Fruit fly (Drosophila melanogaster) S2 (cell line): ENCODE data around the gene sty.

Experiments
- CG8478 ChIP-seq: fragments of >200 bp; optimal IDR thresholded peaks from 2 replicates; lab custom pipeline; 2018
- CTCF ChIP-seq, 2 experiments: fragments of >200 bp; optimal IDR thresholded peaks; 2 replicates each; lab custom pipeline; 2018

The sty gene

dm6 chr3L:3424846-3425245 lies at the start of gene sty:
Gene sty, minus strand, starts transcription at chr3L:3424935.
- TF ChIP-seq CTCF (optimal IDR thresholded peaks at IDR 0.05; lab: Kevin White, UChicago), result no peak
- TF ChIP-seq CG8478 (lab: Kevin White, UChicago), result no peak

DNA sequence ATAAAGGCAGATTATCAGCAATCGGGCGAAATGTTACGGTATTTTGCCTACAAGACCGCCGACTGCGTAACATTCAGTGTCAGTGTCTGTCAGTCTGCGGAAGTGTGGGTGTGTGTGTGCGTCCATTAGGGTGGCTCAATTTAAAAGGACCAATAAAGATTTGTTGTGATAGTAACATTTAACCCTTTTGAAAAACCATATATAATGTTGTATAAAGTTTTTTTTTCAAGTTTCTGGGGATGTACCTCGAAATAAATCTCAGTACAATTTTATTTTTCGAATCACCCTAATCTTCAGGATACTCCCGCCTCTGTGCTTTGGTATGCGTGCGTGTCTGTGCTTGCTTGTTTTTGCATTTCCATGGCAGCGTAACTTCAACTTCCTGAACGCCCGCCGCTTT lies 48.1 kb upstream of the sty start:
- TF ChIP-seq CTCF (optimal IDR thresholded peaks at IDR 0.05; lab: Kevin White, UChicago) (no peak), CG8478 (lab: Kevin White, UChicago) (no peak)

DNA sequence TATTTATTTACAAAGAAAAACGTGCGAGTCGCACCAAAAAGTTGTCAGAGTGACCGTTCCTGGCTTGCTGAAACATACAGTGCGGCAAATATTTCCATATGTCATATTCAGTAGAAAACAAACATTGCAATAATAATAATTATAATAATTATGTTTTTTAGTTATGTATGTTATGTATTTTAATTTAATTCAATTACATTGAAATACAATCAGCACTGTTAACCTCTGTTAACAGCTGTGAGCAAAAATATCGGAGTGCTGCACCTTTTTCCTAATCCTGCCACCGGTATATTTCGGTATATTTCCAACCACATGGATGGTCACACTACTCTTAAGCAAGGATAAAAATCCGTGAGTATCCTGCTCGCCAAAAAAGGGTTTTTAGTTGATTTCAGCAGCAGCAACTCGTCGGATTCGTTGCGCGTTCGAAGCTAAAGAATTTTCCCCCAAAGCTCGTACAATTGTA lies 47.4 kb upstream of the sty start, which contains the start of the genes CG32267 and CG42324:
CG32267 (minus strand) TSS at position 51 of the 466 bp plus-strand sequence.
CG42324 (plus strand) TSS at position 385 of the 466 bp plus-strand sequence.
- TF ChIP-seq CTCF (optimal IDR thresholded peaks at IDR 0.05; lab: Kevin White, UChicago), result peak in 1 of 2 experiments; percentile 9
- TF ChIP-seq CG8478 (lab: Kevin White, UChicago), result no peak

DNA sequence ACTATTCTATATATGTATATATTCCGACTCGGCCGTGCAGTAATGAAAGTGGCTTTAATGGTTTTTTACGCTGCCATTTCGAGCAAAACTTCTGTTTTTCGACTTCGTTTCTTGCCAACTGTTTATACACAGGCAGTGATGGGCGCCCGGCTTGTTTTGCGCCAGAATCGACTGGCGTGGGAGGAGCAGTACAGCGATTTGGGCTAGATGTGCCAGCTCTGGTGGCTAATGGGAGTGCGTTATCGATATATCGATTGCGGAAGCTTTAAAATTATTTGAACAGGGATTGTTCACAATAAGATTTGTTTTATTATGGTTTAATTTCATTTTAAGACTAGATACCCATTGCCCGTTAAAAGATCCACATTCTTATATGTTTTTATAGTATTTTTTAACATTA lies 46.4 kb upstream of the sty start, which contains the start of gene CG14971:
CG14971 (minus strand) TSS at position 136 of the 400 bp plus-strand sequence.
- TF ChIP-seq CTCF (optimal IDR thresholded peaks at IDR 0.05; lab: Kevin White, UChicago) (peak in 1 of 2 experiments; percentile 27), CG8478 (lab: Kevin White, UChicago) (no peak)

DNA sequence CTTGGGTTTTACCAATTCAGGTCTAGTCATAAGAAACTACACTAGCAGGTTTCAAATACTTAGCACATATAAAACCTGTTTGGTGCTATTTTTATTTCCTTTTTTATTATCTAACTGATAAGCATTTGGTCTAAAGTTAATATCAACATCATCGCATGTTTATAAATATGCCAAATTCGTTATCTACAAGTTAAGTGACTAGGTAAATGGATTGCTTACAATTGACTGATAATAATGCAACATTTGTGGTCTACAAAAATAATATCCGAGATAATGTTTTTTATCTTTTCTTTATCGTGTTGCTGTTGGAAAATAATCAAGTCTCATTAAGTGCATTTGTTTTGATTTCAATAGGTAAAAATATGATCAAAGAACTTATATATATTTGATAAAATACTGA lies 45.0 kb upstream of the sty start:
- no peak for TF ChIP-seq CG8478 (lab: Kevin White, UChicago)
- TF ChIP-seq CTCF (optimal IDR thresholded peaks at IDR 0.05; lab: Kevin White, UChicago), result no peak

DNA sequence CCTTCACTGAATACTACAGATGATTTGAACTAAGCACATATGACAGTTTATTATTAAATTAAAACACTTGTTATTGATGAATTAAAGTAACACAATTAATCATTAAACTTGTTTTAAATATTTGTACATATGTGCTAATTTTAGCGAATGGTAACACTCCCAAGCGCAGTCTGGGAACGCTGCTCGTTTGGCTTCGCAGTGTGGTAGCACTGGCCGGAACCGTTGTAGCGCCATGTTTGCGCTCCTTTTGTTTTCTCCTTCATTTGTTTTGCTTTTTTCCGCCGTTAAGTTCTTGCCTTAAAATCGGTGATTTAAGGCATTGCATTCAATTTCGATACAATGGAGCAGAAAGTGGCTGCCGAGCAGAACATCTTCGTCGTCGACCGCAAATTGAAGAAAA lies 41.5 kb upstream of the sty start, which contains the start of gene CycJ:
CycJ (plus strand) TSS at position 229 of the 400 bp plus-strand sequence.
- TF ChIP-seq CTCF (optimal IDR thresholded peaks at IDR 0.05; lab: Kevin White, UChicago) (no peak), CG8478 (lab: Kevin White, UChicago) (no peak)

dm6 chr3L:3461557-3462414 lies 37.1 kb upstream of the sty start:
- TF ChIP-seq CG8478 (lab: Kevin White, UChicago) (no peak), CTCF (optimal IDR thresholded peaks at IDR 0.05; lab: Kevin White, UChicago) (no peak)

dm6 chr3L:3461119-3461518 lies 36.4 kb upstream of the sty start, which contains the start of the genes CG46463 and armi:
Gene CG46463, plus strand, starts transcription at chr3L:3461315.
Gene armi, plus strand, starts transcription at chr3L:3461317.
- TF ChIP-seq CG8478 (lab: Kevin White, UChicago) (no peak), CTCF (optimal IDR thresholded peaks at IDR 0.05; lab: Kevin White, UChicago) (no peak)

DNA sequence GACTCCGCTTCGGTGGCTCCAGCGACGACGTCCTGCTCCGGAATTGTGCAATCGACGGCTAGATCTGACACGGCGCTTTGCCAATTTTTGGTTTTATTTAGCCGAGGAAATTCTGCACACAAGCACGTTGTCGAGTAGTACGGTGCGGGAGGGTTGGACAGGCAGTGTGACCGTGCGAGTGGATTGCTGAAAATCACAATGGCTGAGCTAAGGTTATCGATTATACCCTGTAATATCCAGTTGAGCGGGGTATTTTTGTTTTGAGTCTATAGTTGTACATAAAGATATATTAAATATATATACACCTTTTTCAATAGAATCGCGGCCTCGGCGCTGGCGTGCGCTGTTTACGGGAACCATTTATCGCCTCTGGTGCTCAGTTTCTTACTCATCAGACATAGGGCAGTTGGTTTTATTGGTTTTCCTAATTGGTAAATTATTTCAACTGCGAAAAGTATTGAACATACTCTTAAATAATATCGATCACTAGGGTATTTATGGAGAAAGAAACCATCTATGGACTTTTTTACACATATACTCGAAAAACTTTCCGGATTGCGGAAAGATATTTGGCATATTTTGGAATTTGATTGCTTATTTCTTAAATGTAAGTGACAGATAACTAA lies 35.8 kb upstream of the sty start, which contains the start of gene eIF5B:
eIF5B (minus strand) TSS at position 576 of the 626 bp plus-strand sequence.
- TF ChIP-seq CG8478 (lab: Kevin White, UChicago) (no peak), CTCF (optimal IDR thresholded peaks at IDR 0.05; lab: Kevin White, UChicago) (no peak)

DNA sequence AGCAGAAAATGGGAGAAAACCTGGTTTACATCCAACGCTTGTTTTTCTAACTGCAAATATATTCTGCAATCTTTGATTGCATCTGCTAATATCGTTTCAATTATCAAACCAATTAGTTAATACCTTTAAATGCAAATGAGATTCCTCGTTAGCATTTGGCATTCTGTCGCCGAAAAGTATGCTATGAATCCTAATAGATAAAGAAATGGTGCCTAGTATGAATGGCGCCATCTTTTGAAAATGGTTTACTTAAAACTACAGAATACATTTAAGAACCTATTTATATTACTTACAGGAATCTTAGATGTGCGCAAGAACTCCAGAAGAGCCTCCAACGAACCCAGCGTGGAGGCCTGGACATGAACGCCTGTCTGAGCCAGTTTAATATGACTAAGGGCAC lies 32.2 kb upstream of the sty start:
- TF ChIP-seq CTCF (optimal IDR thresholded peaks at IDR 0.05; lab: Kevin White, UChicago) (peak; percentile 19 to 44), CG8478 (lab: Kevin White, UChicago) (no peak)

- TF ChIP-seq CTCF (optimal IDR thresholded peaks at IDR 0.05; lab: Kevin White, UChicago), result no peak
- TF ChIP-seq CG8478 (lab: Kevin White, UChicago), result no peak
These were observed 31.4 kb upstream of the sty start for dm6 chr3L:3456009-3456566.

DNA sequence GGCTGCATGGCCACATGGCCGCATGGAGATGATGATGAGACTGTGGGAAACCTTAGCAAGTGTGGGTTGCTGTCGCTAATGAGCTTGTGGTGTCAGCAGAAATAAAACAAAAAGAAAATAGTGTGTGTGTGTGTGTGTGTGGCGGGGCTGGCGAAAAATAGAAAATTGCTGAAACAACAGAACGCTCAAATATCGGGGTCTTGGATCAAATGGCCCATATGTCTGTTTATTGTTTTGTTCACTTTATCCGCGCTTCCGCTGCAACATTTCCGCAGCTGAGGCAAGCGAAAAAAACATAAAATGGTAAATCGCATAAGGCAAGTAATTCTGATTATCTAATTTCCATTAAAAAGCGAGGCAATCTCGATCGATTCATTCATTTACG lies 30.8 kb upstream of the sty start:
- TF ChIP-seq CTCF (optimal IDR thresholded peaks at IDR 0.05; lab: Kevin White, UChicago) (no peak), CG8478 (lab: Kevin White, UChicago) (no peak)

- TF ChIP-seq CG8478 (lab: Kevin White, UChicago) (no peak), CTCF (optimal IDR thresholded peaks at IDR 0.05; lab: Kevin White, UChicago) (no peak)
These were observed 30.3 kb upstream of the sty start for dm6 chr3L:3454921-3455554.

DNA sequence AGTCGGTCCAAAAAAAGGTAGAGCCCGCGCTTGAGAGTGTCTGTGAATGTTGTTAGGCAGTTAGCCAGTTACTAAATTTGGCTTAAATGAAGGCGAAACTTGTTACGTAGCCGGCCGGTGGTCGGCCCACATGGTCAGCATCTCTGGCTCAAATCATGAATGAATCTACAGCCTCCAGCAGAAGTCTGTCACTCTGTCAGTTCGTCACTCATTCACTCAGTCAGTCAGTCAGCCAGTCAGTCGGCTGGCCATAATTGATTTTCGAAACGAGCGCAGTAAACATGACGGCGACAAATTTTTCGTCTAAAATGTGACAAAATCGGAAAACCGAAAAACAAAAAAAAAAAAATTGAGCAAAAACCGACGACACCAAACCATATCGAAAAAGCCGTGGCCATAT lies 29.7 kb upstream of the sty start:
- TF ChIP-seq CG8478 (lab: Kevin White, UChicago) (no peak), CTCF (optimal IDR thresholded peaks at IDR 0.05; lab: Kevin White, UChicago) (no peak)
